Worm (Caenorhabditis elegans) whole organism, L4/young adult: Measurements from ENCODE around the gene ttr-16.

ENCODE experiments used
- W03F9.2 ChIP-seq: fragments of 150-350 bp; optimal IDR thresholded peaks from 2 replicates; lab custom pipeline; 2014; ENCODE audit warnings: missing biosample characterization, missing genetic modification characterization
- dao-5 ChIP-seq: sonication (generic microtip); optimal IDR thresholded peaks from 2 replicates; lab custom pipeline; 2016; ENCODE audit warnings: missing genotype, missing genetic modification characterization, moderate library complexity, missing compliant biosample characterization
- him-1 ChIP-seq: sonication (generic microtip); optimal IDR thresholded peaks from 2 replicates; lab custom pipeline; 2016; ENCODE audit warnings: missing genotype, missing genetic modification reagents, missing genetic modification characterization, missing compliant biosample characterization

- TF ChIP-seq him-1 (tag; lab: Kevin White, UChicago), result no peak
- TF ChIP-seq W03F9.2 (tag; lab: Kevin White, UChicago), result no peak
- TF ChIP-seq dao-5 (tag; lab: Kevin White, UChicago), result no peak
These were observed 28.7 kb upstream of the ttr-16 start, which contains the start of gene bcc-1 for ce11 chrIV:11092502-11093080.
